Fruit fly (Drosophila melanogaster) S2 (cell line): ENCODE measurements around the gene CG31826.

ENCODE experiments used
- CG8478 ChIP-seq: fragments of >200 bp; optimal IDR thresholded peaks from 2 replicates; lab custom pipeline; 2018
- CTCF ChIP-seq, 2 experiments: fragments of >200 bp; optimal IDR thresholded peaks; 2 replicates each; lab custom pipeline; 2018

DNA sequence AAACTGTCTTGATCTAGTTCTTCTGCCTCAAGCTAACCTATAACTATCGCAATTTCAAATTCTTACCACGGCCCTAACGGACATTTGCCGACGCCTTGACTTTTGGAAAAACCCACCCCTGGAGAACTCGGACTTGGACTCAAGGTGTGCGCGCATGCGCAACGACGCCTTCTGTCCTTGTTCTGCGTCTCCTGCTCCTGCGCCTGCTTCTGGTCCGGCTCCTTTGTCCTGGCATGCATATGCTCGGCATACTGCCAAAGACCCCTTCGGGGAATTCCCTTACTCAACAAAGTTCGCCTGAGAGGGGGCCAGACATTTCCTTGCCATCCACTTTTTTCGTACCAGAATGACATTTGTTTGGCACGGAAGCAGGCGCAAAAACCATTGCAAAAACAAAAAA is 37.0 kb downstream of the CG31826 start:
- TF ChIP-seq CTCF (optimal IDR thresholded peaks at IDR 0.05; lab: Kevin White, UChicago) (no peak), CG8478 (no peak)
